Worm (Caenorhabditis elegans) whole organism, L4 larva: ENCODE measurements around the gene srp-7.

Experiments
- ceh-28 ChIP-seq: fragments of 150-350 bp; optimal IDR thresholded peaks from 2 replicates; lab custom pipeline; 2014; ENCODE audit warnings: missing biosample characterization, missing genetic modification reagents, missing genetic modification characterization
- nhr-11 ChIP-seq: fragments of 150-350 bp; optimal IDR thresholded peaks from 2 replicates; lab custom pipeline; 2014; ENCODE audit warnings: missing biosample characterization, missing genetic modification characterization
- nhr-25 ChIP-seq: sonication (generic microtip); optimal IDR thresholded peaks from 2 replicates; lab custom pipeline; 2017; ENCODE audit warnings: missing genetic modification characterization, mild to moderate bottlenecking, missing compliant biosample characterization, antibody characterized with exemption, moderate library complexity, borderline replicate concordance; ENCODE audit not compliant: insufficient read depth
- nhr-28 ChIP-seq: fragments of 150-350 bp; optimal IDR thresholded peaks from 2 replicates; lab custom pipeline; 2014; ENCODE audit warnings: missing biosample characterization, missing genetic modification characterization
- zip-11 ChIP-seq: fragments of 200-800 bp; sonication (Bioruptor generic); IDR thresholded peaks from 2 replicates; pipeline ENCODE4 v1.3.6; 2022; ENCODE audit warnings: missing genetic modification characterization, missing compliant biosample characterization
- ztf-11 ChIP-seq: fragments of 150-350 bp; optimal IDR thresholded peaks from 2 replicates; lab custom pipeline; 2014; ENCODE audit warnings: missing biosample characterization, missing genetic modification characterization

- no peak for TF ChIP-seq nhr-11 (tag; lab: Kevin White, UChicago)
- no peak for TF ChIP-seq nhr-25
- TF ChIP-seq zip-11 (GFP tag; lab: Robert Waterston, UW), result no peak
- no peak for TF ChIP-seq ztf-11 (tag; lab: Kevin White, UChicago)
- TF ChIP-seq nhr-28 (tag; lab: Kevin White, UChicago), result no peak
- TF ChIP-seq ceh-28, result no peak
Measured at ce11 chrV:8190430-8190829, 11.5 kb downstream of the srp-7 start, which contains the start of gene F20D6.1.
